Fruit fly (Drosophila melanogaster) whole organism, embryonic: ENCODE results near the gene InR.

Experiments used
- Atf3 ChIP-seq: fragments of 200-800 bp; sonication (Bioruptor generic); optimal IDR thresholded peaks from 3 replicates; lab custom pipeline; 2016; ENCODE audit warnings: missing biosample characterization, missing genetic modification characterization
- B-H2 ChIP-seq: fragments of 200-800 bp; sonication (Bioruptor generic); optimal IDR thresholded peaks from 2 replicates; lab custom pipeline; 2018; ENCODE audit warnings: missing biosample characterization, mild to moderate bottlenecking, missing genetic modification characterization
- Bteb2 ChIP-seq: fragments of 200-800 bp; sonication (Bioruptor generic); optimal IDR thresholded peaks from 2 replicates; lab custom pipeline; 2016; ENCODE audit warnings: missing biosample characterization, missing genetic modification characterization
- CG10267 ChIP-seq: fragments of 200-800 bp; sonication (Bioruptor generic); optimal IDR thresholded peaks from 2 replicates; lab custom pipeline; 2018; ENCODE audit warnings: missing biosample characterization, mild to moderate bottlenecking, missing genetic modification characterization, moderate library complexity
- CG10979 ChIP-seq: fragments of 200-800 bp; sonication (Bioruptor generic); optimal IDR thresholded peaks from 2 replicates; lab custom pipeline; 2018; ENCODE audit warnings: missing biosample characterization, mild to moderate bottlenecking, missing genetic modification characterization, moderate library complexity
- CG11456 ChIP-seq: fragments of 200-800 bp; sonication (Bioruptor generic); IDR thresholded peaks from 3 replicates; pipeline ENCODE4 v1.3.6; 2022; ENCODE audit warnings: missing biosample characterization, missing genetic modification characterization
- CG12104 ChIP-seq: fragments of 200-800 bp; sonication (Bioruptor generic); optimal IDR thresholded peaks from 3 replicates; lab custom pipeline; 2016; ENCODE audit warnings: missing biosample characterization, missing genetic modification characterization
- CG12155 ChIP-seq: fragments of 200-800 bp; sonication (Bioruptor generic); optimal IDR thresholded peaks from 3 replicates; lab custom pipeline; 2016; ENCODE audit warnings: missing biosample characterization, missing genetic modification characterization
- CG12769 ChIP-seq: fragments of 200-800 bp; sonication (Bioruptor generic); optimal IDR thresholded peaks from 2 replicates; lab custom pipeline; 2019; ENCODE audit warnings: missing biosample characterization, mild to moderate bottlenecking, missing genetic modification characterization, moderate library complexity
- CG13296 ChIP-seq: fragments of 200-800 bp; sonication (Bioruptor generic); optimal IDR thresholded peaks from 3 replicates; lab custom pipeline; 2018; ENCODE audit warnings: missing biosample characterization, mild to moderate bottlenecking, missing genetic modification characterization
- CG1603 ChIP-seq: fragments of 200-800 bp; sonication (Bioruptor generic); optimal IDR thresholded peaks from 2 replicates; lab custom pipeline; 2019; ENCODE audit warnings: missing biosample characterization, mild to moderate bottlenecking, missing genetic modification characterization, moderate library complexity
- CG17328 ChIP-seq: fragments of 200-800 bp; sonication (Bioruptor generic); IDR thresholded peaks from 2 replicates; pipeline ENCODE4 v1.3.6; 2022; ENCODE audit warnings: missing biosample characterization, missing genetic modification characterization
- CG18599 ChIP-seq: fragments of 200-800 bp; sonication (Bioruptor generic); optimal IDR thresholded peaks from 3 replicates; lab custom pipeline; 2017; ENCODE audit warnings: missing biosample characterization, missing genetic modification characterization, mild to moderate bottlenecking, moderate library complexity, missing genetic modification reagents
- CG2116 ChIP-seq: fragments of 200-800 bp; sonication (Bioruptor generic); optimal IDR thresholded peaks from 3 replicates; lab custom pipeline; 2018; ENCODE audit warnings: missing biosample characterization, mild to moderate bottlenecking, missing genetic modification characterization
- CG2678 ChIP-seq: fragments of 200-800 bp; sonication (Bioruptor generic); optimal IDR thresholded peaks from 3 replicates; lab custom pipeline; 2019; ENCODE audit warnings: missing biosample characterization, mild to moderate bottlenecking, missing genetic modification characterization, moderate library complexity
- CG33557 ChIP-seq: fragments of 200-800 bp; sonication (Bioruptor generic); optimal IDR thresholded peaks from 2 replicates; lab custom pipeline; 2019; ENCODE audit warnings: missing biosample characterization, mild to moderate bottlenecking, missing genetic modification characterization, moderate library complexity
- CG4404 ChIP-seq: fragments of 200-800 bp; sonication (Bioruptor generic); IDR thresholded peaks from 2 replicates; pipeline ENCODE4 v1.3.6; 2022; ENCODE audit warnings: missing biosample characterization, missing genetic modification characterization
- CG6689 ChIP-seq: fragments of 200-800 bp; sonication (Bioruptor generic); IDR thresholded peaks from 2 replicates; pipeline ENCODE4 v1.3.6; 2022; ENCODE audit warnings: missing biosample characterization, missing genetic modification characterization
- CG7271 ChIP-seq: fragments of 200-800 bp; sonication (Bioruptor generic); optimal IDR thresholded peaks from 2 replicates; lab custom pipeline; 2018; ENCODE audit warnings: missing biosample characterization, mild to moderate bottlenecking, missing genetic modification characterization, moderate library complexity
- CG7556 ChIP-seq: fragments of 200-800 bp; sonication (Bioruptor generic); optimal IDR thresholded peaks from 2 replicates; lab custom pipeline; 2017; ENCODE audit warnings: missing biosample characterization, mild to moderate bottlenecking, missing genetic modification characterization
- CG7786 ChIP-seq: fragments of 200-800 bp; sonication (Bioruptor generic); optimal IDR thresholded peaks from 2 replicates; lab custom pipeline; 2016; ENCODE audit warnings: missing biosample characterization, missing genetic modification characterization
- CG7987 ChIP-seq: fragments of 200-800 bp; sonication (Bioruptor generic); optimal IDR thresholded peaks from 2 replicates; lab custom pipeline; 2018; ENCODE audit warnings: missing biosample characterization, mild to moderate bottlenecking, missing genetic modification characterization, moderate library complexity
- CG8924 ChIP-seq: fragments of 200-800 bp; optimal IDR thresholded peaks from 3 replicates; lab custom pipeline; 2019; ENCODE audit warnings: missing biosample characterization, mild to moderate bottlenecking, missing genetic modification characterization, moderate library complexity
- CG9609 ChIP-seq: fragments of 200-800 bp; sonication (Bioruptor generic); optimal IDR thresholded peaks from 3 replicates; lab custom pipeline; 2016; ENCODE audit warnings: missing biosample characterization, missing genetic modification characterization
- CkIIα-i1 ChIP-seq: fragments of 200-800 bp; sonication (Bioruptor generic); IDR thresholded peaks from 2 replicates; pipeline ENCODE4 v1.3.6; 2022; ENCODE audit warnings: missing biosample characterization, missing genetic modification characterization
- E2f2 ChIP-seq: fragments of 200-800 bp; sonication (Bioruptor generic); IDR thresholded peaks from 2 replicates; pipeline ENCODE4 v1.3.6; 2022; ENCODE audit warnings: missing biosample characterization, missing genetic modification characterization
- H15 ChIP-seq: fragments of 200-800 bp; sonication (Bioruptor generic); IDR thresholded peaks from 3 replicates; pipeline ENCODE4 v1.3.6; 2022; ENCODE audit warnings: missing biosample characterization, missing genetic modification characterization
- H2.0 ChIP-seq: fragments of 200-800 bp; sonication (Bioruptor generic); IDR thresholded peaks from 2 replicates; pipeline ENCODE4 v1.3.6; 2022; ENCODE audit warnings: missing biosample characterization, missing genetic modification characterization
- Hand ChIP-seq: fragments of 200-800 bp; sonication (Bioruptor generic); optimal IDR thresholded peaks from 2 replicates; lab custom pipeline; 2017; ENCODE audit warnings: mild to moderate bottlenecking, missing biosample characterization, missing genetic modification reagents, missing genetic modification characterization
- Hr51 ChIP-seq, 2 experiments: fragments of 200-800 bp; sonication (Bioruptor generic); optimal IDR thresholded peaks; 2 replicates in 1 of 2; 3 replicates in 1 of 2; lab custom pipeline; 2016 to 2018; ENCODE audit warnings: missing biosample characterization in 2 of 2, missing genetic modification characterization in 2 of 2, mild to moderate bottlenecking in 1 of 2, moderate library complexity in 1 of 2
- Mes4 ChIP-seq: fragments of 200-800 bp; sonication (Bioruptor generic); optimal IDR thresholded peaks from 2 replicates; lab custom pipeline; 2016; ENCODE audit warnings: missing biosample characterization, missing genetic modification characterization
- NC2α ChIP-seq: fragments of 200-800 bp; sonication (Bioruptor generic); optimal IDR thresholded peaks from 2 replicates; lab custom pipeline; 2016; ENCODE audit warnings: missing biosample characterization, missing genetic modification characterization
- Six4 ChIP-seq: fragments of 200-800 bp; sonication (Bioruptor generic); optimal IDR thresholded peaks from 2 replicates; lab custom pipeline; 2016; ENCODE audit warnings: missing biosample characterization, missing genetic modification characterization
- Usf ChIP-seq: fragments of 200-800 bp; sonication (Bioruptor generic); optimal IDR thresholded peaks from 2 replicates; lab custom pipeline; 2017; ENCODE audit warnings: missing genotype, missing biosample characterization, missing genetic modification characterization
- Xbp1 ChIP-seq: fragments of 200-800 bp; sonication (Bioruptor generic); optimal IDR thresholded peaks from 3 replicates; lab custom pipeline; 2016; ENCODE audit warnings: missing biosample characterization, mild to moderate bottlenecking, missing genetic modification characterization
- ci ChIP-seq: fragments of 200-800 bp; sonication (Bioruptor generic); IDR thresholded peaks from 3 replicates; pipeline ENCODE4 v1.3.6; 2022; ENCODE audit warnings: missing biosample characterization, missing genetic modification characterization
- corto ChIP-seq: fragments of 200-800 bp; sonication (Bioruptor generic); optimal IDR thresholded peaks from 2 replicates; lab custom pipeline; 2016; ENCODE audit warnings: missing biosample characterization, mild to moderate bottlenecking, missing genetic modification characterization, moderate library complexity
- gem ChIP-seq: fragments of 200-800 bp; sonication (Bioruptor generic); optimal IDR thresholded peaks from 2 replicates; lab custom pipeline; 2019; ENCODE audit warnings: missing biosample characterization, mild to moderate bottlenecking, missing genetic modification characterization, moderate library complexity
- ind ChIP-seq: fragments of 200-800 bp; sonication (Bioruptor generic); optimal IDR thresholded peaks from 3 replicates; lab custom pipeline; 2016; ENCODE audit warnings: missing biosample characterization, missing genetic modification characterization
- jumu ChIP-seq: fragments of 200-800 bp; sonication (Bioruptor generic); optimal IDR thresholded peaks from 3 replicates; lab custom pipeline; 2016; ENCODE audit warnings: missing biosample characterization, missing genetic modification characterization
- kni ChIP-seq: fragments of 200-800 bp; sonication (Bioruptor generic); optimal IDR thresholded peaks from 3 replicates; lab custom pipeline; 2017; ENCODE audit warnings: mild to moderate bottlenecking, missing biosample characterization, missing genetic modification reagents, missing genetic modification characterization
- knrl ChIP-seq: fragments of 200-800 bp; sonication (Bioruptor generic); IDR thresholded peaks from 3 replicates; pipeline ENCODE4 v1.3.6; 2022; ENCODE audit warnings: missing biosample characterization, missing genetic modification characterization; ENCODE audit not compliant: partially characterized antibody
- nom ChIP-seq: fragments of 200-800 bp; sonication (Bioruptor generic); optimal IDR thresholded peaks from 2 replicates; lab custom pipeline; 2017; ENCODE audit warnings: missing biosample characterization, missing genetic modification characterization, mild to moderate bottlenecking, moderate library complexity, missing genetic modification reagents
- oc ChIP-seq: fragments of 200-800 bp; sonication (Bioruptor generic); optimal IDR thresholded peaks from 2 replicates; lab custom pipeline; 2018; ENCODE audit warnings: missing biosample characterization, mild to moderate bottlenecking, missing genetic modification characterization, moderate library complexity
- onecut ChIP-seq: fragments of 200-800 bp; sonication (Bioruptor generic); IDR thresholded peaks from 2 replicates; pipeline ENCODE4 v1.3.6; 2022; ENCODE audit warnings: missing biosample characterization, missing genetic modification characterization
- pita ChIP-seq: fragments of 200-800 bp; sonication (Bioruptor generic); optimal IDR thresholded peaks from 2 replicates; lab custom pipeline; 2017; ENCODE audit warnings: missing biosample characterization, mild to moderate bottlenecking, missing genetic modification characterization
- psq ChIP-seq: fragments of 200-800 bp; sonication (Bioruptor generic); optimal IDR thresholded peaks from 2 replicates; lab custom pipeline; 2017; ENCODE audit warnings: missing biosample characterization, missing genetic modification characterization
- pum ChIP-seq: fragments of 200-800 bp; sonication (Bioruptor generic); optimal IDR thresholded peaks from 2 replicates; lab custom pipeline; 2016; ENCODE audit warnings: missing biosample characterization, missing genetic modification characterization
- row ChIP-seq: fragments of 200-800 bp; sonication (Bioruptor generic); IDR thresholded peaks from 3 replicates; pipeline ENCODE4 v1.3.6; 2022; ENCODE audit warnings: missing biosample characterization, missing genetic modification characterization
- sens-2 ChIP-seq: fragments of 200-800 bp; sonication (Bioruptor generic); IDR thresholded peaks from 2 replicates; pipeline ENCODE4 v1.3.6; 2022; ENCODE audit warnings: missing biosample characterization, missing genetic modification characterization

InR gene

DNA sequence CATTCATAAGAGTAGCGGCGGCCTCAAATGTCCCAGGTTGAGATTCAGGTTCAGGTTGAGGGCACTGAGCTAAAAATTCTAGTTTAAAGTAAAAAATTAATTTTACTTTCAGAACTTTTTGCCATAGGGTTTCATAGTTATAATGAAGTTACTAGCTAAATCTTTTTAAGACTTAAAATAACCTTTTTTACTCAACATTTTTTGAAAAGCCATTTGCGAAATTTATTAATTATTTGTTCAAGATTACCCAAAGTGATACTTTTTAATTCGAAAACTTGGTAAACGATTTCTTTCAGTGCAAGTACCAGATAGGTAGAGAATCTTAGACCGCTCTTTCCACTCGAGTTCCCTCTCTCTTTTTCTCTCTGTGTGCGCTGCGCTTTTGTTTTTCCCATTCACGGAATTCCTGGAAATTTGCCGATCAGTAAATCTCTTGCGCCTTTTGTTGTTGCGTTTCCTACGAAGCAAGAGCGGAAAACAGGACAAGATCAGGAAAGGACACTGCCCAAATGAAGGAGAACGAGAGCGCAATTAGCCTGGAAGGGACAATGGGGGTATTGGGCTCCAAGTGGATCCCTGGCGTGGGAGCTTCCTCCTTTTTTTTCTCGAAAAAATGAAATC, 22.5 kb upstream of the InR start (continued):
- TF ChIP-seq CkIIα-i1 (no peak), CG2116 (GFP tag; lab: Kevin White, UChicago) (peak; percentile 25), pum (GFP tag; lab: Kevin White, UChicago) (peak; percentile 63), Mes4 (peak; percentile 28), Usf (GFP tag; lab: Kevin White, UChicago) (peak; percentile 48), CG10267 (tag; lab: Kevin White, UChicago) (peak; percentile 86), corto (GFP tag; lab: Kevin White, UChicago) (peak; percentile 57), CG12769 (no peak), CG9609 (GFP tag; lab: Kevin White, UChicago) (peak; percentile 10), nom (GFP tag; lab: Kevin White, UChicago) (peak; percentile 87), onecut (GFP tag; lab: Robert Waterston, UW) (peak; percentile 47), CG11456 (GFP tag; lab: Robert Waterston, UW) (no peak), CG10979 (peak; percentile 92), Hr51 (GFP tag; optimal IDR thresholded peaks at IDR 0.05; lab: Kevin White, UChicago) (peak; percentile 20 to 34), CG8924 (tag; lab: Kevin White, UChicago) (peak; percentile 80), CG13296 (GFP tag; lab: Kevin White, UChicago) (no peak), CG12155 (GFP tag; lab: Kevin White, UChicago) (peak; percentile 54), oc (tag; lab: Kevin White, UChicago) (no peak), pita (GFP tag; lab: Kevin White, UChicago) (no peak), kni (GFP tag; lab: Kevin White, UChicago) (peak; percentile 44), NC2α (GFP tag; lab: Kevin White, UChicago) (peak; percentile 26), CG2678 (tag; lab: Kevin White, UChicago) (peak; percentile 60), H2.0 (GFP tag; lab: Robert Waterston, UW) (no peak), sens-2 (0 out of 2 replicates have a peak, but pooled peaks have one; percentile 31), jumu (GFP tag; lab: Kevin White, UChicago) (peak; percentile 8), CG1603 (tag; lab: Kevin White, UChicago) (peak; percentile 5), CG17328 (GFP tag; lab: Robert Waterston, UW) (peak; percentile 53), CG18599 (GFP tag; lab: Kevin White, UChicago) (peak; percentile 6), CG12104 (GFP tag; lab: Kevin White, UChicago) (peak; percentile 40), row (GFP tag; lab: Robert Waterston, UW) (peak; percentile 75), CG4404 (GFP tag; lab: Robert Waterston, UW) (peak; percentile 90), Bteb2 (GFP tag; lab: Kevin White, UChicago) (no peak), CG7786 (GFP tag; lab: Kevin White, UChicago) (peak; percentile 35), H15 (GFP tag; lab: Robert Waterston, UW) (no peak), knrl (GFP tag; lab: Robert Waterston, UW) (no peak), Hand (GFP tag; lab: Kevin White, UChicago) (no peak), B-H2 (GFP tag; lab: Kevin White, UChicago) (no peak), ci (peak; percentile 24; the same call in 1 of the 3 replicates), psq (GFP tag; lab: Kevin White, UChicago) (peak; percentile 0), Xbp1 (peak; percentile 33), gem (tag; lab: Kevin White, UChicago) (peak; percentile 86), CG33557 (GFP tag; lab: Kevin White, UChicago) (peak; percentile 94), CG7987 (GFP tag; lab: Kevin White, UChicago) (no peak), E2f2 (GFP tag; lab: Robert Waterston, UW) (no peak; the same call in 1 of the 2 replicates), CG7556 (GFP tag; lab: Kevin White, UChicago) (peak; percentile 76), Six4 (peak; percentile 58), ind (GFP tag; lab: Kevin White, UChicago) (no peak), CG7271 (tag; lab: Kevin White, UChicago) (peak; percentile 92), Atf3 (GFP tag; lab: Kevin White, UChicago) (peak; percentile 61), CG6689 (GFP tag; lab: Robert Waterston, UW) (peak; percentile 72)
